Worm (Caenorhabditis elegans): ENCODE data around the gene R02D5.1.

Gene R02D5.1

ce11 chrV:14523788-14524582 lies 15.9 kb downstream of the R02D5.1 start, which contains the start of gene ril-1 (continued):
- TF ChIP-seq ceh-2 (tag; optimal IDR thresholded peaks at IDR 0.05) (no peak), fax-1 (tag; optimal IDR thresholded peaks at IDR 0.05) (peak; percentile 12), ttx-3 (tag; optimal IDR thresholded peaks at IDR 0.05) (peak; percentile 53), elt-2 (tag; optimal IDR thresholded peaks at IDR 0.05) (peak; percentile 74), unc-86 (tag; optimal IDR thresholded peaks at IDR 0.05) (peak; percentile 33), tbx-2 (tag; optimal IDR thresholded peaks at IDR 0.05) (peak; percentile 35), T23F11.4 (GFP tag; optimal IDR thresholded peaks at IDR 0.05) (peak; percentile 15), unc-55 (GFP tag; optimal IDR thresholded peaks at IDR 0.05) (no peak), pax-1 (tag; optimal IDR thresholded peaks at IDR 0.05) (no peak), gmeb-2 (tag; optimal IDR thresholded peaks at IDR 0.05) (peak; percentile 34), ceh-19 (GFP tag; optimal IDR thresholded peaks at IDR 0.05) (no peak), sox-2 (GFP tag; IDR thresholded peaks at IDR 0.05) (no peak), ama-1 (optimal IDR thresholded peaks at IDR 0.05) (no peak), hlh-13 (GFP tag; optimal IDR thresholded peaks at IDR 0.05) (no peak), Y22D7AL.16 (tag; optimal IDR thresholded peaks at IDR 0.05) (no peak), dve-1 (tag; optimal IDR thresholded peaks at IDR 0.05) (no peak), unc-3 (GFP tag; conservative IDR thresholded peaks at IDR 0.05) (no peak), unc-3 (tag; optimal IDR thresholded peaks at IDR 0.05) (peak; percentile 1), K09A11.1 (tag; optimal IDR thresholded peaks at IDR 0.05; ENCODE audit: insufficient read depth) (peak; percentile 69), hlh-8 (tag; optimal IDR thresholded peaks at IDR 0.05) (no peak), C08G9.2 (tag; optimal IDR thresholded peaks at IDR 0.05) (no peak), dmd-4 (tag; optimal IDR thresholded peaks at IDR 0.05; ENCODE audit: borderline replicate concordance) (no peak), ceh-48 (tag; optimal IDR thresholded peaks at IDR 0.05) (no peak), sox-4 (tag; optimal IDR thresholded peaks at IDR 0.05) (peak; percentile 23), lim-6 (tag; optimal IDR thresholded peaks at IDR 0.05) (no peak), syd-9 (tag; optimal IDR thresholded peaks at IDR 0.05) (no peak), odd-2 (tag; optimal IDR thresholded peaks at IDR 0.05) (no peak), nhr-11 (tag; optimal IDR thresholded peaks at IDR 0.05) (no peak), ceh-30 (tag; optimal IDR thresholded peaks at IDR 0.05) (no peak), npax-4 (tag; optimal IDR thresholded peaks at IDR 0.05) (peak; percentile 7), madf-2 (tag; optimal IDR thresholded peaks at IDR 0.05) (no peak), pha-2 (tag; optimal IDR thresholded peaks at IDR 0.05) (no peak), ceh-45 (GFP tag; IDR thresholded peaks at IDR 0.05) (no peak), ceh-22 (tag; optimal IDR thresholded peaks at IDR 0.05) (no peak), rnt-1 (tag; optimal IDR thresholded peaks at IDR 0.05) (no peak), pha-4 (tag; optimal IDR thresholded peaks at IDR 0.05) (no peak), eyg-1 (tag; optimal IDR thresholded peaks at IDR 0.05) (peak; percentile 3), K02D7.2 (tag; optimal IDR thresholded peaks at IDR 0.05) (no peak), ceh-24 (tag; optimal IDR thresholded peaks at IDR 0.05) (no peak), ref-2 (tag; optimal IDR thresholded peaks at IDR 0.05) (no peak), zip-5 (tag; optimal IDR thresholded peaks at IDR 0.05) (no peak), che-1 (tag; optimal IDR thresholded peaks at IDR 0.05) (peak; percentile 37)

- TF ChIP-seq rnt-1 (tag; optimal IDR thresholded peaks at IDR 0.05) (no peak), C38D4.7 (GFP tag; optimal IDR thresholded peaks at IDR 0.05) (no peak), hlh-8 (tag; optimal IDR thresholded peaks at IDR 0.05) (no peak), ceh-18 (tag; optimal IDR thresholded peaks at IDR 0.05) (no peak), gmeb-2 (tag; optimal IDR thresholded peaks at IDR 0.05) (no peak), K02D7.2 (tag; optimal IDR thresholded peaks at IDR 0.05) (no peak)
Measured at ce11 chrV:14525089-14525488, 17.0 kb downstream of the R02D5.1 start, which contains the start of gene hda-1. Gene hda-1 (plus strand): TSS chrV:14525389.

All from whole organism, late embryonic.